Worm (Caenorhabditis elegans): ENCODE results near the gene F10D7.11.

Gene F10D7.11

DNA sequence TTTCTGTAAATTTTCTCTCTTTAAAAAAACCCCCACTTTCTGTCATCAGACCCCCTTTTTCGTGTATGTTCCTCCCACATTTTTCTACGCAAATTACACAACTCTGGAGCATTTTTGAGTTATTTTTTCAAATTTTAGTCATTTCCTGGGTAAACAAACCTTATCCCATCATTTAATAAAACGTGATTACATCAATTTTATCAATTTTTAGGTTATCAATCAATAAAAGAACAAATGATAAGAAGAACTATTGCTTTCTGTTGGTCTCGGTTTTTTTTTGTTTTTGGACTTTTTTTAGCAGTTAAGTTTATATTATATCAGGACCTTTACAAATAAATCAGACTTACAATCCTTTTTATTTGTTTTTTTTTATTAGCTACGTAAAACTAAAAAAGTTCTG, 26.3 kb upstream of the F10D7.11 start, which contains the start of gene C53C11.2:
Gene C53C11.2 (plus strand): TSS at position 284 of the 400 bp plus-strand sequence.
- TF ChIP-seq pqm-1 (tag; optimal IDR thresholded peaks at IDR 0.05) (peak; percentile 69), ZK337.2 (GFP tag; IDR thresholded peaks at IDR 0.05) (no peak), daf-16 (GFP tag; optimal IDR thresholded peaks at IDR 0.05) (no peak), daf-16 (tag; optimal IDR thresholded peaks at IDR 0.05) (peak; percentile 79), nhr-76 (tag; optimal IDR thresholded peaks at IDR 0.05) (no peak), zip-11 (GFP tag; IDR thresholded peaks at IDR 0.05) (no peak), nhr-28 (tag; optimal IDR thresholded peaks at IDR 0.05) (peak; percentile 24), dve-1 (tag; optimal IDR thresholded peaks at IDR 0.05; ENCODE audit: insufficient read depth) (peak; percentile 23), nhr-42 (GFP tag; IDR thresholded peaks at IDR 0.05) (no peak), mxl-2 (GFP tag; conservative IDR thresholded peaks at IDR 0.05) (no peak), ceh-28 (tag; optimal IDR thresholded peaks at IDR 0.05) (no peak), duxl-1 (tag; optimal IDR thresholded peaks at IDR 0.05; ENCODE audit: poor library complexity) (no peak)

DNA sequence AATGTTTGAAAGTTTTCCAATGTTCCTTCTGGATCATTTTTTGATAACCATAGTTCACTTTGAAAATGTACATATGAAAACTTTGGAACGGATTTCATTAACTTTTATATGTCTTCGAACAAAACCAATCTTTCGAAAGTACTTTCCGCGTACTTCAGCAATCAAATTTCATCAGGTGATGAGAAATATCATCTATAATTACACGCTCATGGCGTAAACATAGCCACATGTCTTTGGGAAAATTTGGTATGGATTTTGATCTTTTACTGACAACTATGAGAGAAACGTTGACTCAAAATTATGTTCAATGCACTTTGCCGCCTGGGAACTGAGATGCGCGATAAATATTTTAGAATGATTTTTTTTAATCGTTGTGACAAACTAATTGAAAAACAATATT, 23.7 kb upstream of the F10D7.11 start:
- TF ChIP-seq dpl-1 (GFP tag; optimal IDR thresholded peaks at IDR 0.05): no peak
- TF ChIP-seq mxl-2 (GFP tag; conservative IDR thresholded peaks at IDR 0.05): no peak
- no peak for TF ChIP-seq ztf-7 (tag; optimal IDR thresholded peaks at IDR 0.05)
- TF ChIP-seq zip-11 (GFP tag; IDR thresholded peaks at IDR 0.05): no peak
- TF ChIP-seq madf-5 (GFP tag; IDR thresholded peaks at IDR 0.05): no peak
- TF ChIP-seq lin-15B (tag; optimal IDR thresholded peaks at IDR 0.05): no peak
- TF ChIP-seq ceh-82 (tag; optimal IDR thresholded peaks at IDR 0.05): no peak
- no peak for TF ChIP-seq fos-1 (tag; optimal IDR thresholded peaks at IDR 0.05)

DNA sequence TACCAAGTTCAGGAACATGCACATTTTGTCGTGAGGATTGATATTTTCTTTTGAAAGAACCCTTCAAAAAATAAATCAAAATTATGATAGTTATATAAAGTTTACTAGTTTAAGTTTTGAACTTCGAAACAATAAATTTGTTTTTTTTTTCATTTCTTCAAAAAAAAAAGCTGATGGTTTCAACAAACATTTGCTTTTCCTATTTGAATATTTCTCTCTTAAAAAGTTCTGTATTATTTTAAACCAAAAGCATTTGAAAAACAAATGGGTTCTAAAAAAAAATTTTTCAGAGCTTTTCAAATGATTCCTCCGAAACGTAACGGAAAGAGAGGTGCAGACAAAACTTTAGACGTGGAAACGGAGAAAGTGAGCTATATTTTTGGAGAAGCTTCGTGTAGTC, 22.1 kb upstream of the F10D7.11 start, which contains the start of gene C53C11.1:
Gene C53C11.1 (plus strand): TSS at position 301 of the 400 bp plus-strand sequence.
- TF ChIP-seq ceh-44 (GFP tag; IDR thresholded peaks at IDR 0.05) (no peak), F26F4.8 (GFP tag; conservative IDR thresholded peaks at IDR 0.05) (no peak), ceh-32 (tag; optimal IDR thresholded peaks at IDR 0.05; ENCODE audit: poor library complexity) (no peak)

ce11 chrX:17349411-17349810, 13.2 kb upstream of the F10D7.11 start:
- TF ChIP-seq aha-1 (tag) (peak; percentile 90), mdl-1 (tag; optimal IDR thresholded peaks at IDR 0.05) (no peak), fos-1 (tag; optimal IDR thresholded peaks at IDR 0.05) (no peak), rbr-2 (tag; optimal IDR thresholded peaks at IDR 0.05) (no peak), cey-2 (tag; optimal IDR thresholded peaks at IDR 0.05; ENCODE audit: borderline replicate concordance, insufficient read depth) (no peak), gei-8 (GFP tag; optimal IDR thresholded peaks at IDR 0.05) (no peak), Y75B8A.6 (GFP tag; IDR thresholded peaks at IDR 0.05) (no peak), arid-1 (GFP tag; conservative IDR thresholded peaks at IDR 0.05) (no peak)

DNA sequence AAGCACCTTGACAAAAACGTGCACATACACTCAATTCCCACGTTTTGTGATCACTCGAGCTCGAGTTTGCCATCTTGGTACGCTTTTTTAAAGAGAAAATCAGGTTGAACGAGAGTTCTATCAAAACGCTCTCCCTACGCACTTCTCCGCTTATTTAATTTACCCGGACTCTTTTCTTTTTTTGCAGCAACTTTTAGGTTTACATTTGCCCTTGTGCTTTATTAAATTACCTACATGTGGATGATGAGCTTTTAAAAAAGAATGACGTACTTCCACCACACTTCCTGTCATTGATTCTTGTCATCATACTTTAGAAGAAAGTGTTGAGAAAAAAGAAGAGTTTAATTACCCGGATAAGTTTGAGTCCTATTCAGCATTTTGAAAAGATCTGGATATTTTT, 10.5 kb upstream of the F10D7.11 start:
- no peak for TF ChIP-seq nhr-11 (tag; optimal IDR thresholded peaks at IDR 0.05)
- peak; percentile 48 for TF ChIP-seq fkh-10 (GFP tag; optimal IDR thresholded peaks at IDR 0.05)
- peak; percentile 19 for TF ChIP-seq aha-1 (tag)
- peak; percentile 78 for TF ChIP-seq ces-1 (GFP tag; optimal IDR thresholded peaks at IDR 0.05)

ce11 chrX:17355462-17355861, 7.2 kb upstream of the F10D7.11 start:
- TF ChIP-seq nhr-41 (GFP tag; IDR thresholded peaks at IDR 0.05) (no peak), lin-13 (GFP tag; optimal IDR thresholded peaks at IDR 0.05) (no peak), nhr-77 (tag; optimal IDR thresholded peaks at IDR 0.05) (no peak), vab-7 (GFP tag; IDR thresholded peaks at IDR 0.05) (no peak), spr-1 (tag; optimal IDR thresholded peaks at IDR 0.05) (no peak), F10B5.3 (tag; optimal IDR thresholded peaks at IDR 0.05) (no peak)

All from whole organism, L4 larva.